Worm (Caenorhabditis elegans) whole organism, young adult: ENCODE measurements around the gene Y69A2AR.18.

Experiments
- B0035.1 ChIP-seq: sonication (generic microtip); optimal IDR thresholded peaks from 2 replicates; lab custom pipeline; 2016; ENCODE audit warnings: missing genetic modification characterization, mild to moderate bottlenecking, missing compliant biosample characterization, missing genotype, missing genetic modification reagents
- C06A6.2 ChIP-seq: fragments of 200-800 bp; sonication (Bioruptor generic); conservative IDR thresholded peaks from 2 replicates; pipeline ENCODE4 v1.3.6; 2022; ENCODE audit warnings: missing genetic modification characterization, missing compliant biosample characterization
- C17E4.6 ChIP-seq: fragments of 200-800 bp; sonication (Bioruptor generic); IDR thresholded peaks from 2 replicates; pipeline ENCODE4 v1.3.6; 2022; ENCODE audit warnings: missing genetic modification reagents, missing genetic modification characterization, missing compliant biosample characterization
- F10E7.11 ChIP-seq: sonication (generic microtip); optimal IDR thresholded peaks from 2 replicates; lab custom pipeline; 2017; ENCODE audit warnings: mild to moderate bottlenecking, missing genetic modification characterization, moderate library complexity, missing compliant biosample characterization
- F23B12.7 ChIP-seq: sonication (generic microtip); optimal IDR thresholded peaks from 2 replicates; lab custom pipeline; 2017; ENCODE audit warnings: missing genetic modification characterization, mild to moderate bottlenecking, missing compliant biosample characterization, antibody characterized with exemption, moderate library complexity; ENCODE audit not compliant: insufficient read depth
- F49E8.2 ChIP-seq: sonication (generic microtip); optimal IDR thresholded peaks from 3 replicates; lab custom pipeline; 2017; ENCODE audit warnings: missing genetic modification characterization, mild to moderate bottlenecking, missing compliant biosample characterization, antibody characterized with exemption, moderate library complexity; ENCODE audit not compliant: insufficient read depth
- K11D2.4 ChIP-seq: fragments of 200-800 bp; sonication (Bioruptor generic); IDR thresholded peaks from 2 replicates; pipeline ENCODE4 v1.3.6; 2022; ENCODE audit warnings: missing genetic modification reagents, missing genetic modification characterization, missing compliant biosample characterization
- Y53G8AR.9 ChIP-seq: fragments of 200-800 bp; sonication (Bioruptor generic); conservative IDR thresholded peaks from 2 replicates; pipeline ENCODE4 v1.3.6; 2022; ENCODE audit warnings: missing genetic modification reagents, missing genetic modification characterization, missing compliant biosample characterization
- Y95B8A.8 ChIP-seq: fragments of 200-800 bp; sonication (Bioruptor generic); IDR thresholded peaks from 2 replicates; pipeline ENCODE4 v1.3.6; 2022; ENCODE audit warnings: missing genetic modification reagents, missing genetic modification characterization, missing compliant biosample characterization
- ZK185.1 ChIP-seq: sonication (generic microtip); optimal IDR thresholded peaks from 2 replicates; lab custom pipeline; 2016; ENCODE audit warnings: mild to moderate bottlenecking, missing genetic modification characterization, missing compliant biosample characterization; ENCODE audit not compliant: poor library complexity, severe bottlenecking
- akir-1 ChIP-seq: fragments of 200-800 bp; sonication (Bioruptor generic); optimal IDR thresholded peaks from 2 replicates; lab custom pipeline; 2018; ENCODE audit warnings: mild to moderate bottlenecking, missing genetic modification characterization, moderate library complexity, missing compliant biosample characterization
- attf-3 ChIP-seq: fragments of 200-800 bp; sonication (Bioruptor generic); conservative IDR thresholded peaks from 2 replicates; pipeline ENCODE4 v1.3.6; 2022; ENCODE audit warnings: missing genetic modification reagents, missing genetic modification characterization, missing compliant biosample characterization
- bed-2 ChIP-seq: fragments of 200-800 bp; sonication (Bioruptor generic); IDR thresholded peaks from 2 replicates; pipeline ENCODE4 v1.3.6; 2022; ENCODE audit warnings: missing genetic modification reagents, missing genetic modification characterization, missing compliant biosample characterization
- ccch-3 ChIP-seq: fragments of 200-800 bp; sonication (Bioruptor generic); optimal IDR thresholded peaks from 2 replicates; lab custom pipeline; 2018; ENCODE audit warnings: mild to moderate bottlenecking, missing genetic modification characterization, missing compliant biosample characterization
- ceh-27 ChIP-seq: fragments of 200-800 bp; sonication (Bioruptor generic); optimal IDR thresholded peaks from 2 replicates; lab custom pipeline; 2018; ENCODE audit warnings: mild to moderate bottlenecking, missing genetic modification characterization, moderate library complexity, missing compliant biosample characterization
- ceh-40 ChIP-seq: fragments of 200-800 bp; sonication (Bioruptor generic); IDR thresholded peaks from 2 replicates; pipeline ENCODE4 v1.3.6; 2022; ENCODE audit warnings: missing genetic modification characterization, missing compliant biosample characterization
- ceh-79 ChIP-seq: sonication (generic microtip); optimal IDR thresholded peaks from 2 replicates; lab custom pipeline; 2017; ENCODE audit warnings: mild to moderate bottlenecking, missing genetic modification characterization, missing compliant biosample characterization
- dpl-1 ChIP-seq: fragments of 150-350 bp; optimal IDR thresholded peaks from 2 replicates; lab custom pipeline; 2014; ENCODE audit warnings: missing biosample characterization, missing genetic modification reagents, missing genetic modification characterization
- fkh-3 ChIP-seq: sonication (generic microtip); optimal IDR thresholded peaks from 2 replicates; lab custom pipeline; 2016; ENCODE audit warnings: mild to moderate bottlenecking, missing genetic modification characterization, missing compliant biosample characterization
- hmg-20 ChIP-seq: fragments of 200-800 bp; sonication (Bioruptor generic); IDR thresholded peaks from 2 replicates; pipeline ENCODE4 v1.3.6; 2022; ENCODE audit warnings: missing genetic modification reagents, missing genetic modification characterization, missing compliant biosample characterization
- let-526 ChIP-seq: fragments of 200-800 bp; sonication (Bioruptor generic); IDR thresholded peaks from 2 replicates; pipeline ENCODE4 v1.3.6; 2022; ENCODE audit warnings: missing genetic modification reagents, missing genetic modification characterization, missing compliant biosample characterization
- let-607 ChIP-seq, 2 experiments: fragments of 200-800 bp in 1 of 2; sonication (Bioruptor generic) in 1 of 2; sonication (generic microtip) in 1 of 2; optimal IDR thresholded peaks; 2 replicates each; lab custom pipeline; 2016 to 2018; ENCODE audit warnings: mild to moderate bottlenecking in 2 of 2, missing compliant biosample characterization in 2 of 2, missing genetic modification characterization in 2 of 2, moderate library complexity in 2 of 2, missing genotype in 1 of 2
- lin-40 ChIP-seq: sonication (generic microtip); optimal IDR thresholded peaks from 2 replicates; lab custom pipeline; 2016; ENCODE audit warnings: missing genetic modification characterization, mild to moderate bottlenecking, missing compliant biosample characterization, missing genotype, missing genetic modification reagents
- lin-54 ChIP-seq: fragments of 200-800 bp; sonication (Bioruptor generic); optimal IDR thresholded peaks from 2 replicates; lab custom pipeline; 2018; ENCODE audit warnings: mild to moderate bottlenecking, missing genetic modification characterization, missing compliant biosample characterization
- lsl-1 ChIP-seq: fragments of 200-800 bp; sonication (Bioruptor generic); optimal IDR thresholded peaks from 2 replicates; lab custom pipeline; 2018; ENCODE audit warnings: mild to moderate bottlenecking, missing genetic modification characterization, moderate library complexity, missing compliant biosample characterization
- madf-10 ChIP-seq: sonication (generic microtip); optimal IDR thresholded peaks from 2 replicates; lab custom pipeline; 2016; ENCODE audit warnings: mild to moderate bottlenecking, missing genetic modification characterization, missing compliant biosample characterization
- madf-6 ChIP-seq: fragments of 200-800 bp; sonication (Bioruptor generic); IDR thresholded peaks from 2 replicates; pipeline ENCODE4 v1.3.6; 2022; ENCODE audit warnings: missing genetic modification reagents, missing genetic modification characterization, missing compliant biosample characterization
- madf-8 ChIP-seq: fragments of 200-800 bp; sonication (Bioruptor generic); conservative IDR thresholded peaks from 2 replicates; pipeline ENCODE4 v1.3.6; 2022; ENCODE audit warnings: missing genetic modification reagents, missing genetic modification characterization, missing compliant biosample characterization
- mcd-1 ChIP-seq: fragments of 200-800 bp; sonication (Bioruptor generic); IDR thresholded peaks from 2 replicates; pipeline ENCODE4 v1.3.6; 2022; ENCODE audit warnings: missing genetic modification reagents, missing genetic modification characterization, missing compliant biosample characterization
- nfya-2 ChIP-seq: fragments of 200-800 bp; sonication (Bioruptor generic); IDR thresholded peaks from 2 replicates; pipeline ENCODE4 v1.3.6; 2022; ENCODE audit warnings: missing genetic modification reagents, missing genetic modification characterization, missing compliant biosample characterization
- nhr-80 ChIP-seq: sonication (generic microtip); optimal IDR thresholded peaks from 2 replicates; lab custom pipeline; 2016; ENCODE audit warnings: missing genetic modification characterization, missing compliant biosample characterization
- pbrm-1 ChIP-seq: fragments of 200-800 bp; sonication (Bioruptor generic); IDR thresholded peaks from 2 replicates; pipeline ENCODE4 v1.3.6; 2022; ENCODE audit warnings: missing genetic modification reagents, missing genetic modification characterization, missing compliant biosample characterization
- rpc-1 ChIP-seq, 2 experiments: fragments of 150-350 bp in 1 of 2; sonication (generic microtip) in 1 of 2; optimal IDR thresholded peaks; 2 replicates each; lab custom pipeline; 2014 to 2018; ENCODE audit warnings: missing biosample characterization in 1 of 2, missing genetic modification characterization in 1 of 2, missing genetic modification reagents in 1 of 2, missing genotype in 1 of 2
- snpc-1.3 ChIP-seq: sonication (generic microtip); optimal IDR thresholded peaks from 2 replicates; lab custom pipeline; 2017; ENCODE audit warnings: missing genetic modification characterization, mild to moderate bottlenecking, missing compliant biosample characterization, antibody characterized with exemption, moderate library complexity, missing genotype, missing genetic modification reagents; ENCODE audit not compliant: insufficient read depth
- sptf-2 ChIP-seq: fragments of 200-800 bp; sonication (Bioruptor generic); optimal IDR thresholded peaks from 2 replicates; lab custom pipeline; 2018; ENCODE audit warnings: mild to moderate bottlenecking, missing genetic modification characterization, missing compliant biosample characterization
- tbx-9 ChIP-seq: sonication (generic microtip); optimal IDR thresholded peaks from 2 replicates; lab custom pipeline; 2016; ENCODE audit warnings: borderline replicate concordance, missing genetic modification characterization, inconsistent platforms, missing compliant biosample characterization
- zim-3 ChIP-seq: sonication (generic microtip); optimal IDR thresholded peaks from 2 replicates; lab custom pipeline; 2017; ENCODE audit warnings: mild to moderate bottlenecking, missing genetic modification characterization, moderate library complexity, missing compliant biosample characterization
- ztf-26 ChIP-seq: sonication (generic microtip); optimal IDR thresholded peaks from 2 replicates; lab custom pipeline; 2017; ENCODE audit warnings: missing genetic modification characterization, missing compliant biosample characterization
- ztf-28 ChIP-seq: fragments of 200-800 bp; sonication (Bioruptor generic); IDR thresholded peaks from 2 replicates; pipeline ENCODE4 v1.3.6; 2022; ENCODE audit warnings: missing genetic modification reagents, missing genetic modification characterization, missing compliant biosample characterization

Y69A2AR.18 gene

ce11 chrIV:2455128-2455527, 40.4 kb upstream of the Y69A2AR.18 start:
- TF ChIP-seq F23B12.7 (tag; lab: Kevin White, UChicago) (no peak), ceh-79 (tag; lab: Kevin White, UChicago) (no peak), zim-3 (tag; lab: Kevin White, UChicago) (no peak), lin-54 (GFP tag; lab: Kevin White, UChicago) (no peak), madf-8 (GFP tag; lab: Robert Waterston, UW) (no peak), sptf-2 (GFP tag; lab: Kevin White, UChicago) (no peak), rpc-1 (optimal IDR thresholded peaks at IDR 0.05; lab: Kevin White, UChicago) (no peak), rpc-1 (tag; optimal IDR thresholded peaks at IDR 0.05; lab: Kevin White, UChicago) (no peak), ceh-40 (GFP tag; lab: Robert Waterston, UW) (no peak), let-607 (tag; optimal IDR thresholded peaks at IDR 0.05; lab: Kevin White, UChicago) (no peak), F49E8.2 (tag; lab: Kevin White, UChicago) (no peak), Y53G8AR.9 (no peak), B0035.1 (tag; lab: Kevin White, UChicago) (no peak), Y95B8A.8 (GFP tag; lab: Robert Waterston, UW) (no peak)

ce11 chrIV:2461396-2461795, 34.1 kb upstream of the Y69A2AR.18 start:
- TF ChIP-seq C17E4.6 (no peak), ztf-28 (GFP tag; lab: Robert Waterston, UW) (no peak), F10E7.11 (tag; lab: Kevin White, UChicago) (no peak), pbrm-1 (no peak), madf-10 (no peak), hmg-20 (GFP tag; lab: Robert Waterston, UW) (no peak), lsl-1 (GFP tag; lab: Kevin White, UChicago) (no peak), nfya-2 (GFP tag; lab: Robert Waterston, UW) (no peak), rpc-1 (optimal IDR thresholded peaks at IDR 0.05; lab: Kevin White, UChicago) (no peak), rpc-1 (tag; optimal IDR thresholded peaks at IDR 0.05; lab: Kevin White, UChicago) (no peak), attf-3 (GFP tag; lab: Robert Waterston, UW) (no peak)

DNA sequence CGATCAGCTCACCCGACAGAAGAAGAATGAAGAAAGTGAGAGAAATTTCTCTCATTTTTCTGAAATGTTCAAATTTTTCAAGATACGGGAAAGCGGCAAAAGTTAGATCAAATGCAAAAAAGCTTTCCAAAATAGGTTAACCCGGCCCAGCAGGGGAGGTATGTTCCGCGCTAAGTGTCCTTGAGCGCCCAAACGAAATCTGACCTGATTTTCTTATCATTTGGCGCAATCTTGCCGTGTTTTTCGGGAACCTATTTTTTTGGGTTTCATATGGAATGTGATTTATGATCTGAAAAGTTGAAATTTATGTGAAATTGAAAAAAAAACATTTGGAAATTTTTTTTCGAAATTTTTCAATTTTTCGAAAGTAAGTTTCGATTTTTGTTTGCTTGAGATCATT, 32.2 kb upstream of the Y69A2AR.18 start, which contains the start of gene cdh-10:
TSS of gene cdh-10 (minus strand) at position 59 of the 400 bp plus-strand sequence.
- no peak for TF ChIP-seq dpl-1 (GFP tag; lab: Kevin White, UChicago)

ce11 chrIV:2464156-2464555, 31.4 kb upstream of the Y69A2AR.18 start, which contains the start of gene ilys-3:
Gene ilys-3 (plus strand): TSS chrIV:2464456.
- no peak for TF ChIP-seq akir-1
- TF ChIP-seq mcd-1 (GFP tag; lab: Robert Waterston, UW) = no peak
- no peak for TF ChIP-seq zim-3 (tag; lab: Kevin White, UChicago)

DNA sequence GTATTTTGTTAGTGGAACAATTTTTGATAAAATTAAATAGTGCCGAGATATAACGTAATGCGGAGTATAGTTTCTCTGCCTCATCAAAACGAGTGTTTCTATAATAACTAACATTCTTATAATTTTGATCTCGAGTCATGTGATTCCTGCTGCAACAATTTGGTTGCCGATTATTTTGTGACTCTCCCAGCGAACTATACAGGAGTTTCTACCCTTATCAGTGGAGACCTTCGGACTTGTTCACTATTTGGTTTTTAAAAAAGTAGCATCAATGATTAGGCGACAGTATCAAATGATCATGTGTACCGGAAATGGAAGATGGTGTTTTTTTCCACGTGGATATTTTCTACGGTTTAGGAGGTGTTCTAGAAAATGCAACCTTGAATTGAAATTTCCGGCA, 29.3 kb upstream of the Y69A2AR.18 start:
- TF ChIP-seq madf-6 (GFP tag; lab: Robert Waterston, UW) (no peak), nhr-80 (tag; lab: Kevin White, UChicago) (peak; percentile 64)

DNA sequence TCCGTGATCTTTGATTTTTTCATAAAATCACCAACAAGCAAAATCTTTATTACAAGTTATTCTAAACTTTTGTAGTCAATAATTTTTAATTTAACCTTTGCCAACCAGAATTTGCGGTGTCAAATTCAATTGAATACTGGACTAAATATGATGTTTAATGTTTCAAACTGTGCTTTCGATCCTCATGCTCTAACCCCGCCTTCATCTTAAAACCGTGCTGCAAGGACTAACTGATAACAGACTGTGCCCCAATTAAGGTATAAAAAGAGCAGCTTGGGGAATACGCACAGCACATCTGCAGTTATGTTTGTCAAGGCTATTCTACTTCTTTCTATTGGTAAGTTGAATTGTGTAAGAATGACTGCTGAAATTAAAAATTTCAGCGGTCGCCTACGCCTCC, 28.2 kb upstream of the Y69A2AR.18 start, which contains the start of gene ilys-2:
TSS of gene ilys-2 (plus strand) at position 301 of the 400 bp plus-strand sequence.
- no peak for TF ChIP-seq C06A6.2 (GFP tag; lab: Robert Waterston, UW)
- no peak for TF ChIP-seq fkh-3
- no peak for TF ChIP-seq let-526 (GFP tag; lab: Robert Waterston, UW)
- TF ChIP-seq lin-54 (GFP tag; lab: Kevin White, UChicago) = no peak
- no peak for TF ChIP-seq K11D2.4
- TF ChIP-seq ccch-3 = no peak
- no peak for TF ChIP-seq snpc-1.3 (tag; lab: Kevin White, UChicago)
- no peak for TF ChIP-seq tbx-9
- no peak for TF ChIP-seq ceh-27 (GFP tag; lab: Kevin White, UChicago)
- TF ChIP-seq lin-40 = no peak
- no peak for TF ChIP-seq bed-2
- TF ChIP-seq ZK185.1 (tag; lab: Kevin White, UChicago) = no peak
- TF ChIP-seq ceh-40 (GFP tag; lab: Robert Waterston, UW) = no peak
- TF ChIP-seq ztf-26 (tag; lab: Kevin White, UChicago) = no peak
